Worm (Caenorhabditis elegans) whole organism, late embryonic: Measurements from ENCODE around the gene srx-131.

Experiments used
- C38D4.7 ChIP-seq: fragments of 200-800 bp; sonication (Bioruptor generic); optimal IDR thresholded peaks from 2 replicates; lab custom pipeline; 2018; ENCODE audit warnings: mild to moderate bottlenecking, missing genetic modification characterization, moderate library complexity, missing compliant biosample characterization
- F13H6.1 ChIP-seq: sonication (generic microtip); optimal IDR thresholded peaks from 2 replicates; lab custom pipeline; 2016; ENCODE audit warnings: missing genetic modification characterization, missing compliant biosample characterization
- K02D7.2 ChIP-seq: sonication (generic microtip); optimal IDR thresholded peaks from 2 replicates; lab custom pipeline; 2017; ENCODE audit warnings: mild to moderate bottlenecking, missing genetic modification characterization, missing compliant biosample characterization
- K09A11.1 ChIP-seq: sonication (generic microtip); optimal IDR thresholded peaks from 2 replicates; lab custom pipeline; 2017; ENCODE audit warnings: antibody characterized with exemption, mild to moderate bottlenecking, missing genetic modification characterization, missing compliant biosample characterization; ENCODE audit not compliant: insufficient read depth
- T23F11.4 ChIP-seq: fragments of 200-800 bp; sonication (Bioruptor generic); optimal IDR thresholded peaks from 2 replicates; lab custom pipeline; 2018; ENCODE audit warnings: mild to moderate bottlenecking, missing genetic modification characterization, missing compliant biosample characterization
- Y22D7AL.16 ChIP-seq: sonication (generic microtip); optimal IDR thresholded peaks from 2 replicates; lab custom pipeline; 2016; ENCODE audit warnings: missing genetic modification characterization, missing compliant biosample characterization
- ahr-1 ChIP-seq: sonication (generic microtip); optimal IDR thresholded peaks from 2 replicates; lab custom pipeline; 2016; ENCODE audit warnings: missing genetic modification characterization, missing compliant biosample characterization
- ceh-2 ChIP-seq: sonication (generic microtip); optimal IDR thresholded peaks from 2 replicates; lab custom pipeline; 2016; ENCODE audit warnings: missing genotype, missing genetic modification characterization, missing compliant biosample characterization
- ceh-22 ChIP-seq: sonication (generic microtip); optimal IDR thresholded peaks from 2 replicates; lab custom pipeline; 2017; ENCODE audit warnings: missing biosample characterization, missing genetic modification characterization
- ceh-48 ChIP-seq: sonication (generic microtip); optimal IDR thresholded peaks from 2 replicates; lab custom pipeline; 2016; ENCODE audit warnings: missing genetic modification characterization, inconsistent platforms, missing compliant biosample characterization
- dmd-4 ChIP-seq: sonication (generic microtip); optimal IDR thresholded peaks from 2 replicates; lab custom pipeline; 2016; ENCODE audit warnings: borderline replicate concordance, missing genetic modification characterization, missing compliant biosample characterization
- dve-1 ChIP-seq: sonication (generic microtip); optimal IDR thresholded peaks from 2 replicates; lab custom pipeline; 2017; ENCODE audit warnings: antibody characterized with exemption, mild to moderate bottlenecking, missing genetic modification characterization, missing compliant biosample characterization
- elt-2 ChIP-seq: sonication (generic microtip); optimal IDR thresholded peaks from 2 replicates; lab custom pipeline; 2016; ENCODE audit warnings: missing genetic modification reagents, missing genetic modification characterization, missing compliant biosample characterization
- elt-4 ChIP-seq: sonication (generic microtip); optimal IDR thresholded peaks from 2 replicates; lab custom pipeline; 2016; ENCODE audit warnings: missing genetic modification characterization, missing compliant biosample characterization
- eyg-1 ChIP-seq: sonication (generic microtip); optimal IDR thresholded peaks from 2 replicates; lab custom pipeline; 2016; ENCODE audit warnings: missing genotype, missing genetic modification characterization, missing compliant biosample characterization
- fax-1 ChIP-seq: sonication (generic microtip); optimal IDR thresholded peaks from 2 replicates; lab custom pipeline; 2016; ENCODE audit warnings: missing genotype, missing genetic modification characterization, missing compliant biosample characterization
- hlh-30 ChIP-seq: sonication (generic microtip); optimal IDR thresholded peaks from 2 replicates; lab custom pipeline; 2017; ENCODE audit warnings: antibody characterized with exemption, missing genetic modification characterization, missing compliant biosample characterization; ENCODE audit not compliant: insufficient read depth
- hlh-8 ChIP-seq: sonication (generic microtip); optimal IDR thresholded peaks from 2 replicates; lab custom pipeline; 2016; ENCODE audit warnings: missing genotype, missing genetic modification characterization, missing compliant biosample characterization
- lin-11 ChIP-seq: fragments of 200-800 bp; sonication (Bioruptor generic); optimal IDR thresholded peaks from 2 replicates; lab custom pipeline; 2018; ENCODE audit warnings: mild to moderate bottlenecking, missing genetic modification characterization, missing compliant biosample characterization
- madf-2 ChIP-seq: sonication (generic microtip); optimal IDR thresholded peaks from 2 replicates; lab custom pipeline; 2017; ENCODE audit warnings: missing genetic modification characterization, missing compliant biosample characterization
- nhr-11 ChIP-seq: fragments of 150-350 bp; optimal IDR thresholded peaks from 2 replicates; lab custom pipeline; 2014; ENCODE audit warnings: missing biosample characterization, missing genetic modification characterization
- pqm-1 ChIP-seq: sonication (generic microtip); optimal IDR thresholded peaks from 2 replicates; lab custom pipeline; 2016; ENCODE audit warnings: missing genetic modification characterization, missing compliant biosample characterization
- pros-1 ChIP-seq: fragments of 150-350 bp; optimal IDR thresholded peaks from 2 replicates; lab custom pipeline; 2014; ENCODE audit warnings: missing biosample characterization, missing genetic modification reagents, missing genetic modification characterization
- rnt-1 ChIP-seq: sonication (generic microtip); optimal IDR thresholded peaks from 2 replicates; lab custom pipeline; 2016; ENCODE audit warnings: missing genetic modification characterization, missing compliant biosample characterization
- sox-4 ChIP-seq: sonication (generic microtip); optimal IDR thresholded peaks from 2 replicates; lab custom pipeline; 2017; ENCODE audit warnings: mild to moderate bottlenecking, missing genetic modification characterization, inconsistent platforms, missing compliant biosample characterization
- syd-9 ChIP-seq: sonication (generic microtip); optimal IDR thresholded peaks from 2 replicates; lab custom pipeline; 2016; ENCODE audit warnings: mild to moderate bottlenecking, missing genetic modification characterization, moderate library complexity, missing compliant biosample characterization
- tbx-2 ChIP-seq: sonication (generic microtip); optimal IDR thresholded peaks from 2 replicates; lab custom pipeline; 2016; ENCODE audit warnings: missing genetic modification characterization, missing compliant biosample characterization
- tbx-7 ChIP-seq: sonication (generic microtip); optimal IDR thresholded peaks from 2 replicates; lab custom pipeline; 2016; ENCODE audit warnings: missing genotype, missing genetic modification characterization, missing compliant biosample characterization
- zip-5 ChIP-seq: sonication (generic microtip); optimal IDR thresholded peaks from 2 replicates; lab custom pipeline; 2016; ENCODE audit warnings: missing genetic modification characterization, missing compliant biosample characterization

Gene srx-131

DNA sequence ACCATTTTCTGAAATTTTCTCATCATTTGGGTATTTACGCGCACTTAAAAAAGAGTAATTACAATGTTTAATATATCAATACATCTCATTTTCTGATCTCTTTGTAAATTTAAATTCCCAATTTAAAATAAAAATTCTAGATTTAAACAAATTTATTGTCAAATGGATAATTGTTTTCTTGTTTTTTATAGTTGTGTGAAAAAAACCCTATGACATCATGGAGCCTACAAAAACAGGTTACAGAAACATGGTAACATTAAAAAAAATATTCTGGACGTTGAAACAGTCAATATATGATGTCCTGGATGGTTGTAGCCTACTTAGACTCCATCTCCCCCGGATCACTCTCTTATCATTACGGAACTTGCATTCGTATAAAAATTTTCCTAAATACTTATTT is 44.3 kb downstream of the srx-131 start, which contains the start of gene spp-12:
spp-12 (plus strand) TSS at position 301 of the 400 bp plus-strand sequence.
- TF ChIP-seq K02D7.2 (tag; lab: Kevin White, UChicago) (no peak), eyg-1 (no peak), ahr-1 (tag; lab: Kevin White, UChicago) (no peak), zip-5 (tag; lab: Kevin White, UChicago) (no peak), ceh-48 (tag; lab: Kevin White, UChicago) (no peak), pros-1 (no peak), T23F11.4 (GFP tag; lab: Kevin White, UChicago) (no peak), Y22D7AL.16 (tag; lab: Kevin White, UChicago) (no peak), lin-11 (tag; lab: Kevin White, UChicago) (no peak), syd-9 (tag; lab: Kevin White, UChicago) (no peak), sox-4 (tag; lab: Kevin White, UChicago) (no peak), hlh-8 (tag; lab: Kevin White, UChicago) (no peak), fax-1 (tag; lab: Kevin White, UChicago) (no peak), rnt-1 (no peak), tbx-7 (no peak), F13H6.1 (tag; lab: Kevin White, UChicago) (no peak), dve-1 (tag; lab: Kevin White, UChicago) (no peak)

DNA sequence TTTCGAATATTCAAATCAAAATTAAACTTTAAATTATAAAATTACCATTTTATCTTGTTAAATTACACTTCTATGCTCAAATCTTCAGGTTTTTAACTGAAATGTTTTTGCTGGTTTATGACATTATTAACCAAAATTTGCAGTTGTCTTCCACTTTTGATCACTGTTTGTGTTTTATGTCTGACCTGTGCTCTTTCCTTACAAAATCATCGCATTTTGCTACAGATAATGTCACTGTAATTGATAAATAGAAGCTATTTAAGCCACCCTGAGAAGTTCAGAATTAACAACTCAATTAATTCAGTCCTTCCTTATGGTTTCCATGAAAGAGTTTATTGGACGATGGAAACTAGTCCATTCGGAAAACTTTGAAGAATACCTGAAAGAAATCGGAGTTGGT is 45.2 kb downstream of the srx-131 start, which contains the start of gene lbp-8:
lbp-8 (plus strand) TSS at position 301 of the 400 bp plus-strand sequence.
- TF ChIP-seq C38D4.7 (GFP tag; lab: Kevin White, UChicago), result no peak
- TF ChIP-seq elt-4 (tag; lab: Kevin White, UChicago), result no peak

DNA sequence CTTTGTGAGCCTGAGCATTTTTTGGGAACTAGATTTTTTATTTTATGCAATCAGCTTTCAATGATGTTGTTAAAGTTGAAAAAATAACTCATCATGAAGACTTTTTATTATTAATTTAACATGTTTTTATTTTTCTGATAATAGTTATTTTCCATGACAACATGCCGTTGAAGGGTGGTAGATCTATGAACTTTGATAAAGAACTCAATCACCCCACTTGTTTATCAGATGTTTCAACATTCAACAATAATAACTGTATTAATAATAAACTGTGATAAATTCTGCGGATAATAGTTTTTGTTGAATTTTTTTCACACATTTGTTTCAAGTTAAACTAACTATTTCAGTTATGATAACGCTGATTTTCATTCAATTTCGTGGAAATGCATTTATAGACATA is 46.3 kb downstream of the srx-131 start:
- TF ChIP-seq madf-2 (tag; lab: Kevin White, UChicago) (no peak), nhr-11 (no peak), tbx-7 (no peak), ceh-2 (tag; lab: Kevin White, UChicago) (no peak)
- TF ChIP-seq, all 69 proteins: peak for 0

DNA sequence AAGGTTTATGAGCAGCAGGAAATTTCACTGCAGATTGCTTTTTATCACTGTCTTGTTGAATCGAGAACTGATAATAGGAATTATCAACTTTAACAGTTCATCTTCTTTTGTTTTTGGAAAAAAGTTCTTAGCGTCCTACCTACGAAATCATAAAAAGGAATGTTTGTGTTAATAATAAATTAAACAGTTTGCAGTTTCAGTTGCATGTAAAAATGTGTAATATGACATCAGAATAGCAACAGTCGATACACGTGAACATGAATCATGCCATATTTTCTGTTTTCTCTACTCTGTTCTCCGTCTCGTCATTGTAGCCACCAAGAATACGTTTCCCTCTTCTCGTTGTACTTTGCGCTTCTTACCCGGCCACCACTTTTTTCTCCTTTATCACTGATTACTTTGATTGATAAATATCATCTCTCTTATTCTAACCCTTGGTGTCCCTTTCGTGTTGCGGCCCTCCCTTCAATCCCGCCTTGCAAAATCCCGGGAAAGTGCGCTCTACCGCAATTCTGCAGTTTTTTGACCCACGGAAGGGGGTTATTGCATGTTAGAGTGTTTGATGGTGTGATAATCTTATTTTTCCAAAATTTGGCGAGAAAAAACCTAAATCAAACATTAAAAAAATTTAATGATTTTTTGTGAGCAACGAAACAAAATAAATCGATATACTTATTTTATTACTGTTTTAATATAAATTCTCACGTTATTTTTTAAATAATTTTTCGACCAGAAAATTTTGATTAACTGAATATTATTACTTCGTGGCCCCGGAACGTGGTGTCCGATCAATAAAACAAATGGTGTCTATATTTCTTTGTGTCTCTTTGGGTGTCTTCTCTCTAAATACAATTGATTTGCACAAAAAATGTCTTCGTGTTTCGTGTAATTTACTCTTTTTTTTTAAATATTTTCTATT is 47.5 kb downstream of the srx-131 start, which contains the start of gene sptl-3:
sptl-3 (plus strand) TSS at position 869 of the 919 bp plus-strand sequence.
- TF ChIP-seq hlh-30 (tag; lab: Kevin White, UChicago), result no peak
- peak; percentile 46 for TF ChIP-seq elt-2 (tag; lab: Kevin White, UChicago)
- TF ChIP-seq tbx-2 (tag; lab: Kevin White, UChicago), result peak; percentile 31

DNA sequence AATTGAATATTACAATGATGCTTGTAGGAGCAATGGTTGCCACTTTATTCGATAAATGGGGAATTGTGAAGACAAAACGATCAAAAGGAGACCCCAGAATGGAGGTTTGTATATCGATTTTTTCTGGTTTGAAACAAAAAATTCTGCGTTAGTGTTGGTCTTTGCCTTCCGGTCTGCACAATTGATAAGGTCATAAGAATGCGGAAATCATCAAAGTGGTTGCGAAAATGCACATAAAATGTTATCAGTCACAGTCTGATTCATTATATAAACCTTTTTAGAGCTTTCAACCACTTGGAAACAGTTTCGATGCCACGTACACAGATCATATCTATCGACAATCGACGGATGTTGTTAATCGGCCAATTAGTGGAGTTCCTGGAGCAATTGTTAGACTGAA is 48.3 kb downstream of the srx-131 start:
- TF ChIP-seq dmd-4 (tag; lab: Kevin White, UChicago) (no peak), elt-2 (tag; lab: Kevin White, UChicago) (peak; percentile 51), tbx-2 (tag; lab: Kevin White, UChicago) (no peak), K09A11.1 (no peak), ceh-48 (tag; lab: Kevin White, UChicago) (no peak), K02D7.2 (tag; lab: Kevin White, UChicago) (no peak), ceh-22 (tag; lab: Kevin White, UChicago) (no peak), pqm-1 (tag; lab: Kevin White, UChicago) (no peak)
